Fruit fly (Drosophila melanogaster) whole organism: ENCODE measurements around the gene Gr66a.

ENCODE experiments used
- CG8478 ChIP-seq: fragments of >200 bp; optimal IDR thresholded peaks from 2 replicates; lab custom pipeline; 2018; ENCODE audit warnings: inconsistent platforms
- EcR ChIP-seq, 2 experiments: fragments of >200 bp; optimal IDR thresholded peaks; 2 replicates each; lab custom pipeline; 2017; ENCODE audit warnings: missing biosample characterization in 2 of 2, missing genetic modification characterization in 2 of 2, missing genetic modification reagents in 2 of 2
- psq ChIP-seq: fragments of >200 bp; optimal IDR thresholded peaks from 2 replicates; lab custom pipeline; 2017
- usp ChIP-seq: fragments of >200 bp; optimal IDR thresholded peaks from 2 replicates; lab custom pipeline; 2017; ENCODE audit warnings: missing biosample characterization, missing genetic modification characterization, mixed read lengths

DNA sequence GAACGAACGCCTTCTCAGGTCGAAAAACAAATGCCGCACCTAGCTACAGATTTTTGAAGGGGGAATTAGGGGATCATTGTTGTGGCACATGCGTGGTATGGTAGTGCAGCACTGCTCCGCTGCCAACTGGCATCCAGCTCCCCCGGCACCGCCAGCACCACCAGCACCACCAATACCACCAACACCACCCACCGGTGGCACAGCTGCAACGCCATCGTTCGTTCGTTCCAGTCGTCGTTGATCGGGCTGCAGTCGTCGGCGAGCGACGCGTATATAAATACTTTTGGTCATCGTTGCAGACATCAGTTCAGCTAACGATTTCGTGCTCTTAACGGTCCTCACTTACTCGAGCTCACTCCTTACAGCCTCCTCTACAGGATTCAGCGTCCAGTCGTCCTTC is 18.8 kb upstream of the Gr66a start, which contains the start of gene CG34461:
- TF ChIP-seq psq (lab: Kevin White, UChicago) (no peak), usp (GFP tag; lab: Kevin White, UChicago) (no peak), CG8478 (lab: Kevin White, UChicago) (no peak), EcR (GFP tag; optimal IDR thresholded peaks at IDR 0.05; lab: Kevin White, UChicago) (no peak)
